Worm (Caenorhabditis elegans) whole organism, early embryonic: Measurements from ENCODE around the gene sups-1.

Source experiments
- ama-1 ChIP-seq: fragments of 150-350 bp; optimal IDR thresholded peaks from 2 replicates; lab custom pipeline; 2014
- hmbx-1 ChIP-seq: sonication (generic microtip); optimal IDR thresholded peaks from 2 replicates; lab custom pipeline; 2016; ENCODE audit warnings: mild to moderate bottlenecking, missing genetic modification characterization, missing compliant biosample characterization
- sea-1 ChIP-seq: fragments of 200-800 bp; sonication (Bioruptor generic); conservative IDR thresholded peaks from 2 replicates; pipeline ENCODE4 v1.3.6; 2022; ENCODE audit warnings: missing genetic modification characterization, missing compliant biosample characterization

DNA sequence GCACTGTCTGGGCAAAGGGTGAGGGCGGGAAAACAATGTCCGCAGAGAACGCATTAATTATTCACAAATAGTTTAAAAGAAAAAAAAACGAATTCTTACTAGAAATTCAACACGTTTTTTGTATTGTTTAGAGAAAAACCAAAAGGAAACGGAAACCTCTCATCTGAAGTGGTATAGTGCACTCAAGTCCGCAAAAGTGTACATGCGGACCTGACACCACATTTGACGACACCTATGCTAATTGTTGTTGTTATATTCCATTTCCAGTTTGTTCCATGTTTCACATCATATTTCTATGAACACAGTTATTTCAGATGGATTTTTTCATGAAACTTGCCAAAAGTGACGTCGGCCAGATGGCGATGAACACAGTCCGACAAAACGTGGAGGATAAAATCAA, 48.8 kb downstream of the sups-1 start, which contains the start of gene C45B2.6:
- TF ChIP-seq ama-1 (no peak), hmbx-1 (no peak), sea-1 (GFP tag; lab: Robert Waterston, UW) (no peak)
